Worm (Caenorhabditis elegans) whole organism, early embryonic: ENCODE data around the gene T26H10.2.

ENCODE experiments used
- B0310.2 ChIP-seq: sonication (generic microtip); optimal IDR thresholded peaks from 2 replicates; lab custom pipeline; 2016; ENCODE audit warnings: mild to moderate bottlenecking, missing genetic modification characterization, missing compliant biosample characterization
- F13C5.2 ChIP-seq: sonication (generic microtip); optimal IDR thresholded peaks from 2 replicates; lab custom pipeline; 2017; ENCODE audit warnings: mild to moderate bottlenecking, missing genetic modification characterization, inconsistent platforms, missing compliant biosample characterization
- aly-1 ChIP-seq: sonication (generic microtip); optimal IDR thresholded peaks from 2 replicates; lab custom pipeline; 2016; ENCODE audit warnings: missing genetic modification characterization, missing compliant biosample characterization
- ama-1 ChIP-seq: fragments of 150-350 bp; optimal IDR thresholded peaks from 2 replicates; lab custom pipeline; 2014
- ceh-13 ChIP-seq: fragments of 200-800 bp; sonication (Bioruptor generic); optimal IDR thresholded peaks from 2 replicates; lab custom pipeline; 2018; ENCODE audit warnings: mild to moderate bottlenecking, missing genetic modification characterization, missing compliant biosample characterization
- ceh-36 ChIP-seq: sonication (generic microtip); optimal IDR thresholded peaks from 2 replicates; lab custom pipeline; 2016; ENCODE audit warnings: missing genetic modification characterization, inconsistent platforms, missing compliant biosample characterization
- ets-7 ChIP-seq: sonication (generic microtip); optimal IDR thresholded peaks from 2 replicates; lab custom pipeline; 2016; ENCODE audit warnings: missing genotype, missing genetic modification characterization, missing compliant biosample characterization
- flt-1 ChIP-seq: fragments of 200-800 bp; sonication (Bioruptor generic); IDR thresholded peaks from 2 replicates; pipeline ENCODE4 v1.3.6; 2022; ENCODE audit warnings: missing genetic modification characterization, missing compliant biosample characterization
- hmbx-1 ChIP-seq: sonication (generic microtip); optimal IDR thresholded peaks from 2 replicates; lab custom pipeline; 2016; ENCODE audit warnings: mild to moderate bottlenecking, missing genetic modification characterization, missing compliant biosample characterization
- hmg-4 ChIP-seq: fragments of 200-800 bp; sonication (Bioruptor generic); optimal IDR thresholded peaks from 2 replicates; lab custom pipeline; 2018; ENCODE audit warnings: mild to moderate bottlenecking, missing genetic modification characterization, missing compliant biosample characterization
- hnd-1 ChIP-seq: sonication (generic microtip); optimal IDR thresholded peaks from 2 replicates; lab custom pipeline; 2016; ENCODE audit warnings: missing genetic modification characterization, missing compliant biosample characterization
- pes-1 ChIP-seq: fragments of 200-800 bp; sonication (Bioruptor generic); IDR thresholded peaks from 2 replicates; pipeline ENCODE4 v1.3.6; 2022; ENCODE audit warnings: missing genetic modification reagents, missing genetic modification characterization, missing compliant biosample characterization
- scrt-1 ChIP-seq: fragments of 200-800 bp; sonication (Bioruptor generic); IDR thresholded peaks from 2 replicates; pipeline ENCODE4 v1.3.6; 2022; ENCODE audit warnings: missing genetic modification characterization, missing compliant biosample characterization
- sea-1 ChIP-seq: fragments of 200-800 bp; sonication (Bioruptor generic); conservative IDR thresholded peaks from 2 replicates; pipeline ENCODE4 v1.3.6; 2022; ENCODE audit warnings: missing genetic modification characterization, missing compliant biosample characterization
- tbx-11 ChIP-seq: fragments of 200-800 bp; sonication (Bioruptor generic); IDR thresholded peaks from 2 replicates; pipeline ENCODE4 v1.3.6; 2022; ENCODE audit warnings: missing genetic modification characterization, missing compliant biosample characterization
- tbx-37 ChIP-seq: fragments of 200-800 bp; sonication (Bioruptor generic); conservative IDR thresholded peaks from 2 replicates; pipeline ENCODE4 v1.3.6; 2022; ENCODE audit warnings: missing genetic modification reagents, missing genetic modification characterization, missing compliant biosample characterization
- tra-4 ChIP-seq: sonication (generic microtip); optimal IDR thresholded peaks from 2 replicates; lab custom pipeline; 2017; ENCODE audit warnings: missing genetic modification characterization, missing compliant biosample characterization

The T26H10.2 gene

DNA sequence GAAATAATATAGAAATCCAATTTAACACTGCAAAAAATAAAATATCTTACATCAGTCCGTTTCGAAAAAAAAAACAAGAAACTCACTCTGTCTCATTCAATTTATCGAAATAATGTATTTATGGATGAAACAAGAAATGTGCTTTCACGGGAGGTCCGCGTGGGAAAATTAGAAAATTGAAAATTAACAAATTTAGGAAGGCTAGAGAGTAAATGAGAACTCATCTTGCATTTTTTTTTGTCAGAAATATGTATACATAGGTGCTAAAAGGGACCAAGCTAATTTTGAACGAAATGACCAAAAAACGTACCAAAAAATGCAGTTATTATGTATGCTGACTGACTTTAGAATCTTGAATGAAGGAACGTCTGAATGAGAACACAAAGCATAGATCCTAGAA lies at the start of gene T26H10.2:
TSS of gene T26H10.2 (minus strand) at position 101 of the 400 bp plus-strand sequence.
- no peak for TF ChIP-seq tra-4 (tag; lab: Kevin White, UChicago)
- no peak for TF ChIP-seq hnd-1 (tag; lab: Kevin White, UChicago)
- TF ChIP-seq ama-1 (lab: Kevin White, UChicago) = no peak
- TF ChIP-seq aly-1 (tag; lab: Kevin White, UChicago) = no peak
- TF ChIP-seq sea-1 (GFP tag; lab: Robert Waterston, UW) = no peak
- TF ChIP-seq flt-1 = no peak
- TF ChIP-seq hmbx-1 (tag; lab: Kevin White, UChicago) = no peak
- no peak for TF ChIP-seq tbx-37
- no peak for TF ChIP-seq B0310.2
- no peak for TF ChIP-seq tbx-11 (GFP tag; lab: Robert Waterston, UW)
- TF ChIP-seq hmg-4 (GFP tag; lab: Kevin White, UChicago) = no peak
- no peak for TF ChIP-seq scrt-1 (GFP tag; lab: Robert Waterston, UW)
- no peak for TF ChIP-seq pes-1
- TF ChIP-seq ets-7 (tag; lab: Kevin White, UChicago) = no peak
- TF ChIP-seq ceh-13 = no peak
- no peak for TF ChIP-seq F13C5.2 (tag; lab: Kevin White, UChicago)
- TF ChIP-seq ceh-36 (tag; lab: Kevin White, UChicago) = no peak

DNA sequence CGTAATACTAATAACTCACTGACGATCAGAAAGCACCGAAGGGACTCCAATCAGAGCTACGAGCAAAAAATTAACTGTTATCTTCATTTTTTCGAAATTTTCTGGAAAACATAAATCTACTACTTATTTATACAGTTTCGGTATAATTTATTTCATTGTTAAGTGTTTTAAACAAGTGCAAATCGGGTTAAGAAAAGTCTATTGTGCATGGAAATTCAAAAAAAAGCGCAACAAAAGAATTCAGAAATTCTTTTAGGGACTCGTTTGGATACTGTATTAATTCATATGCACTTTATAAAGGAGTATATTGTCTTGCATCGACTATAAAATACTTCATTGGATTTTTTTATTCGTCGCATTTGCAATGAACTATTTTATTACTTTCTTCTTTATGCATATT lies 47.7 kb upstream of the T26H10.2 start, which contains the start of the genes nas-20 and nas-21:
TSS of gene nas-20 (minus strand) at position 101 of the 400 bp plus-strand sequence.
TSS of gene nas-21 (plus strand) at position 356 of the 400 bp plus-strand sequence.
- TF ChIP-seq tbx-11 (GFP tag; lab: Robert Waterston, UW) (no peak), ama-1 (lab: Kevin White, UChicago) (no peak), ceh-13 (no peak), ceh-36 (tag; lab: Kevin White, UChicago) (no peak), tra-4 (tag; lab: Kevin White, UChicago) (no peak), hnd-1 (tag; lab: Kevin White, UChicago) (no peak), B0310.2 (no peak), pes-1 (no peak), scrt-1 (GFP tag; lab: Robert Waterston, UW) (no peak), aly-1 (tag; lab: Kevin White, UChicago) (no peak), hmg-4 (GFP tag; lab: Kevin White, UChicago) (no peak), tbx-37 (no peak), flt-1 (no peak), ets-7 (tag; lab: Kevin White, UChicago) (no peak), F13C5.2 (tag; lab: Kevin White, UChicago) (no peak), hmbx-1 (tag; lab: Kevin White, UChicago) (no peak), sea-1 (GFP tag; lab: Robert Waterston, UW) (no peak)

DNA sequence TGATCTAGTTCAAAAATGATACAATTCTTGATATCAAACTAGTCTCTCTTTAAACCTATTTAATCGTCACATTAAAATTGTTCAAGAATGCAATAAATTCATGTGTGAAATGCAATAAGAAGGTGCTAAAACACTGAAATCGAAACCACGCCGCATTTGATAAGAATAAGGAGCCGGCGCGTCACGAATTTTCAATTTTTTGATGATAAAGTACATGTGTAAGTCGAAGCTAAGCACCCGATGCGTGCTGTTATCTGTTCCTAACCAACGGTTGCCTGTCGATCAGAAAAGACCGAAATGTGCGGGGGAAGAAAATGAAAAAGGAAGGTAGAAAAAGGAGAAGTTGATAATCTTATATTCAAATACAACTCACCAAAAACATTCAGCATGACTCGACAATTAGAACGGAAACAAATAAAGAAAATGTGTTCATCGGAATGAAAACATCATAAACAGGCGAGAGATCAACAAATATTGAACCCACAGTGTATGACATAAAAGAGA lies 45.8 kb upstream of the T26H10.2 start, which contains the start of gene aat-6:
TSS of gene aat-6 (minus strand) at position 454 of the 504 bp plus-strand sequence.
- TF ChIP-seq pes-1 = no peak
- no peak for TF ChIP-seq ama-1 (lab: Kevin White, UChicago)
- no peak for TF ChIP-seq tbx-11 (GFP tag; lab: Robert Waterston, UW)
- TF ChIP-seq F13C5.2 (tag; lab: Kevin White, UChicago) = no peak
- TF ChIP-seq aly-1 (tag; lab: Kevin White, UChicago) = no peak
- no peak for TF ChIP-seq flt-1
- no peak for TF ChIP-seq tbx-37

DNA sequence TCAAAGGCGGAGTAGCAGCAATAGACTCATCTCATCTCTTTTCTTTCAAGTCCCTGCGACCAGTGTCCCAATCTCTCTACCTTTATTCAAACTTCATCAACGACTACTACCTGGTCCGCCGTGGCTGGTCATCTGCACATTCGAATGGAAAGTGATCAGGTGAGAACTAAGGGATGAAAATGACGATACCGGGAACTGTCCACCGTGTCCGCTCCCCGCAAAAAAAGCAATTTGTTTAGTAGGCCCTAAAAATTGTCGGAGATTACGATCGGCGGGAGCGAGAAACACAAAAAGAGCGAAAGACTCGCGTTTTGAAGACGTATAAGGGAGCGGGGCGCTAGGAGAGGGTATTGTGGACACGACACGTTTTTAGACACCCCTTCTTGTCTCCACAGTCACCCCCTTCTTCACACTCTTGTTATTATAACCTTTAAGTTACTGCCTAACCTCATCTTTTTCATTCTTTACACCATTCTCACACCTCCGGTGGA lies 38.5 kb upstream of the T26H10.2 start, which contains the start of gene zipt-16:
TSS of gene zipt-16 (plus strand) at position 51 of the 491 bp plus-strand sequence.
- no peak for TF ChIP-seq hmbx-1 (tag; lab: Kevin White, UChicago)
- no peak for TF ChIP-seq tbx-11 (GFP tag; lab: Robert Waterston, UW)
- no peak for TF ChIP-seq B0310.2
- TF ChIP-seq ets-7 (tag; lab: Kevin White, UChicago) = no peak
- TF ChIP-seq hnd-1 (tag; lab: Kevin White, UChicago) = no peak
- no peak for TF ChIP-seq ama-1 (lab: Kevin White, UChicago)
- TF ChIP-seq tra-4 (tag; lab: Kevin White, UChicago) = no peak
- TF ChIP-seq ceh-36 (tag; lab: Kevin White, UChicago) = no peak
- no peak for TF ChIP-seq flt-1
- TF ChIP-seq F13C5.2 (tag; lab: Kevin White, UChicago) = no peak
- no peak for TF ChIP-seq sea-1 (GFP tag; lab: Robert Waterston, UW)
- TF ChIP-seq ceh-13 = no peak

DNA sequence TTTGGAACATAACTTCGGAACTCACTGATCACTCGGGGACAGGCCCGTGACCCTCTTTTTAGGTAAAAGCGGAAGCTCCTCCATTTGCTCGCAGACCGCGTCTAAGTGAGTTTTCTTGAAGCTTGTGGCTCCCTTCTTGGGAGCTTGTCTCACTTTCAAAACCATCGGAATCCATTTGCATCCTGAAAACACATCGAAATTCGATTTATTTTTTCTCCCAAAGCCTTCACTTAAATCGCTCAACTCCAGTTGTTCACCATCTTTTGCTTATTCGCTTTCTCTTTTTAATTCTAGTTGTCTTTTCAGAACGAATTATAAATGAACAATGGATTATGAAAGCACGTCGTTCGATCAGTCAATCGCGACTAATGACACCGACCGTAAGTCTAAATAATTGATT lies 34.8 kb upstream of the T26H10.2 start, which contains the start of gene T11F9.1:
TSS of gene T11F9.1 (plus strand) at position 301 of the 400 bp plus-strand sequence.
- TF ChIP-seq scrt-1 (GFP tag; lab: Robert Waterston, UW) = no peak
- TF ChIP-seq F13C5.2 (tag; lab: Kevin White, UChicago) = no peak
- TF ChIP-seq tra-4 (tag; lab: Kevin White, UChicago) = no peak
- no peak for TF ChIP-seq hmbx-1 (tag; lab: Kevin White, UChicago)
- TF ChIP-seq hnd-1 (tag; lab: Kevin White, UChicago) = no peak
- TF ChIP-seq sea-1 (GFP tag; lab: Robert Waterston, UW) = no peak
- TF ChIP-seq ceh-13 = no peak
- TF ChIP-seq pes-1 = no peak
- TF ChIP-seq B0310.2 = no peak
- TF ChIP-seq ceh-36 (tag; lab: Kevin White, UChicago) = no peak
- no peak for TF ChIP-seq hmg-4 (GFP tag; lab: Kevin White, UChicago)
- no peak for TF ChIP-seq flt-1
- no peak for TF ChIP-seq aly-1 (tag; lab: Kevin White, UChicago)

DNA sequence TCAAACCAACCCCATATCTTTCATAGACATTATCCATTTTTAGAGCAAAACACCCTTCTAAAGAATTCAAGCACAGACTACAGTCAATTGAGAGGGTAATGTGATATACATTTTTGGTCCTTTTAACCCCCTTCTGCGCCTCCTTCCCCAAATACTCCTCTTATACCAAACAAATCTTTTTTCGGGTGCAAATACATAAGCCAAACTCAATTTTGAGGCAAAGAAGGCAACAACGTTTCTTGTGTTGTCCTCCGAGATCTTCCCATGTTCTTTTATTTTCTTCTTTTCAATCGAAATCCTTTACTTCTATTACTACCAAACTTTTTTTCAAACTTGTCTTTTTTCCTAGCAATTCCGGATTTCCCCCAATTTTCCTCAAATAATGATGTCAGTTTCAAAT lies 30.5 kb upstream of the T26H10.2 start:
- TF ChIP-seq F13C5.2 (tag; lab: Kevin White, UChicago) (no peak), B0310.2 (no peak), tra-4 (tag; lab: Kevin White, UChicago) (no peak), tbx-37 (no peak), ceh-36 (tag; lab: Kevin White, UChicago) (no peak), flt-1 (no peak), hnd-1 (tag; lab: Kevin White, UChicago) (no peak)

DNA sequence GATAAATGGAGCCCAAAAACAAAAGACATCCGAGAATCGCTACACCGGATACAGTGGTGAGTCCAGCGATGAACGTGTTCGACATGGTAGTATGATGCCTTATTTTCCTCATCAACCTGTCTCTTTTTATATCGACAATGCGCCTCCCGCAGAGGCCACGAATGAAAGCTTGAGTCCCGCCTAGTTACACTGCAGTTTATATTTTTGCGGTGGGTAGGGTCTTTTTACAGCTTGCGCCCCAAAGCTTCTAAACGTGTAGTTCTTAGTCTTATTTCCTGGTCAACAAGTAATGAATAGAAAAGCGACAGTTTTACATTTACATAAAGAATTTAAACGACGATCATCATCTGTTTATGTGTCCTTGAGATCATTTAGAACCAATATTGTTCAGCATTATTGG lies 25.8 kb upstream of the T26H10.2 start, which contains the start of gene col-156:
TSS of gene col-156 (minus strand) at position 101 of the 400 bp plus-strand sequence.
- TF ChIP-seq tra-4 (tag; lab: Kevin White, UChicago) (no peak), tbx-11 (GFP tag; lab: Robert Waterston, UW) (no peak), tbx-37 (no peak), B0310.2 (no peak), ets-7 (tag; lab: Kevin White, UChicago) (no peak), hmbx-1 (tag; lab: Kevin White, UChicago) (no peak), pes-1 (no peak), hmg-4 (GFP tag; lab: Kevin White, UChicago) (no peak), aly-1 (tag; lab: Kevin White, UChicago) (no peak), hnd-1 (tag; lab: Kevin White, UChicago) (no peak), sea-1 (GFP tag; lab: Robert Waterston, UW) (no peak)
